Worm (Caenorhabditis elegans) whole organism, late embryonic: ENCODE results near the gene W05B10.3.

ENCODE experiments used
- C38D4.7 ChIP-seq: fragments of 200-800 bp; sonication (Bioruptor generic); optimal IDR thresholded peaks from 2 replicates; lab custom pipeline; 2018; ENCODE audit warnings: mild to moderate bottlenecking, missing genetic modification characterization, moderate library complexity, missing compliant biosample characterization
- F13H6.1 ChIP-seq: sonication (generic microtip); optimal IDR thresholded peaks from 2 replicates; lab custom pipeline; 2016; ENCODE audit warnings: missing genetic modification characterization, missing compliant biosample characterization
- Y22D7AL.16 ChIP-seq: sonication (generic microtip); optimal IDR thresholded peaks from 2 replicates; lab custom pipeline; 2016; ENCODE audit warnings: missing genetic modification characterization, missing compliant biosample characterization
- ahr-1 ChIP-seq: sonication (generic microtip); optimal IDR thresholded peaks from 2 replicates; lab custom pipeline; 2016; ENCODE audit warnings: missing genetic modification characterization, missing compliant biosample characterization
- ama-1 ChIP-seq: fragments of 150-350 bp; optimal IDR thresholded peaks from 2 replicates; lab custom pipeline; 2014
- ceh-14 ChIP-seq: sonication (generic microtip); optimal IDR thresholded peaks from 2 replicates; lab custom pipeline; 2016; ENCODE audit warnings: missing genotype, missing genetic modification characterization, missing compliant biosample characterization
- ceh-19 ChIP-seq: fragments of 200-800 bp; sonication (Bioruptor generic); optimal IDR thresholded peaks from 2 replicates; lab custom pipeline; 2018; ENCODE audit warnings: mild to moderate bottlenecking, missing genetic modification characterization, missing compliant biosample characterization
- ceh-2 ChIP-seq: sonication (generic microtip); optimal IDR thresholded peaks from 2 replicates; lab custom pipeline; 2016; ENCODE audit warnings: missing genotype, missing genetic modification characterization, missing compliant biosample characterization
- ceh-30 ChIP-seq: fragments of 150-350 bp; optimal IDR thresholded peaks from 2 replicates; lab custom pipeline; 2014; ENCODE audit warnings: missing biosample characterization, missing genetic modification characterization
- ceh-31 ChIP-seq: sonication (generic microtip); optimal IDR thresholded peaks from 2 replicates; lab custom pipeline; 2016; ENCODE audit warnings: missing genetic modification characterization, missing compliant biosample characterization
- ceh-45 ChIP-seq: fragments of 200-800 bp; sonication (Bioruptor generic); IDR thresholded peaks from 2 replicates; pipeline ENCODE4 v1.3.6; 2022; ENCODE audit warnings: missing genetic modification reagents, missing genetic modification characterization, missing compliant biosample characterization
- ceh-9 ChIP-seq: sonication (generic microtip); optimal IDR thresholded peaks from 2 replicates; lab custom pipeline; 2016; ENCODE audit warnings: mild to moderate bottlenecking, missing genetic modification characterization, inconsistent platforms, missing compliant biosample characterization
- che-1 ChIP-seq: sonication (generic microtip); optimal IDR thresholded peaks from 2 replicates; lab custom pipeline; 2016; ENCODE audit warnings: mild to moderate bottlenecking, missing genetic modification characterization, missing compliant biosample characterization
- dve-1 ChIP-seq: sonication (generic microtip); optimal IDR thresholded peaks from 2 replicates; lab custom pipeline; 2017; ENCODE audit warnings: antibody characterized with exemption, mild to moderate bottlenecking, missing genetic modification characterization, missing compliant biosample characterization
- elt-4 ChIP-seq: sonication (generic microtip); optimal IDR thresholded peaks from 2 replicates; lab custom pipeline; 2016; ENCODE audit warnings: missing genetic modification characterization, missing compliant biosample characterization
- ets-4 ChIP-seq: sonication (generic microtip); optimal IDR thresholded peaks from 2 replicates; lab custom pipeline; 2016; ENCODE audit warnings: missing genetic modification characterization, missing compliant biosample characterization
- eyg-1 ChIP-seq: sonication (generic microtip); optimal IDR thresholded peaks from 2 replicates; lab custom pipeline; 2016; ENCODE audit warnings: missing genotype, missing genetic modification characterization, missing compliant biosample characterization
- fkh-10 ChIP-seq: fragments of 150-350 bp; optimal IDR thresholded peaks from 2 replicates; lab custom pipeline; 2014; ENCODE audit warnings: missing biosample characterization, missing genetic modification reagents, missing genetic modification characterization
- fkh-6 ChIP-seq: sonication (generic microtip); optimal IDR thresholded peaks from 2 replicates; lab custom pipeline; 2016; ENCODE audit warnings: missing genetic modification characterization, missing compliant biosample characterization
- gmeb-2 ChIP-seq: sonication (generic microtip); optimal IDR thresholded peaks from 2 replicates; lab custom pipeline; 2016; ENCODE audit warnings: missing genetic modification characterization, inconsistent platforms, missing compliant biosample characterization
- hlh-13 ChIP-seq: fragments of 200-800 bp; sonication (Bioruptor generic); optimal IDR thresholded peaks from 2 replicates; lab custom pipeline; 2018; ENCODE audit warnings: mild to moderate bottlenecking, missing genetic modification characterization, missing compliant biosample characterization
- hlh-6 ChIP-seq: sonication (generic microtip); optimal IDR thresholded peaks from 2 replicates; lab custom pipeline; 2016; ENCODE audit warnings: missing genotype, missing genetic modification characterization, missing compliant biosample characterization
- hlh-8 ChIP-seq: sonication (generic microtip); optimal IDR thresholded peaks from 2 replicates; lab custom pipeline; 2016; ENCODE audit warnings: missing genotype, missing genetic modification characterization, missing compliant biosample characterization
- lim-6 ChIP-seq: sonication (generic microtip); optimal IDR thresholded peaks from 2 replicates; lab custom pipeline; 2016; ENCODE audit warnings: missing genetic modification characterization, missing compliant biosample characterization
- madf-2 ChIP-seq: sonication (generic microtip); optimal IDR thresholded peaks from 2 replicates; lab custom pipeline; 2017; ENCODE audit warnings: missing genetic modification characterization, missing compliant biosample characterization
- nfya-1 ChIP-seq: sonication (generic microtip); optimal IDR thresholded peaks from 2 replicates; lab custom pipeline; 2017; ENCODE audit warnings: missing genetic modification characterization, mild to moderate bottlenecking, missing compliant biosample characterization, antibody characterized with exemption, moderate library complexity
- nhr-232 ChIP-seq: sonication (generic microtip); optimal IDR thresholded peaks from 2 replicates; lab custom pipeline; 2016; ENCODE audit warnings: missing genetic modification characterization, missing compliant biosample characterization
- pag-3 ChIP-seq: sonication (generic microtip); optimal IDR thresholded peaks from 2 replicates; lab custom pipeline; 2016; ENCODE audit warnings: missing compliant biosample characterization, missing genetic modification characterization, borderline replicate concordance
- pha-4 ChIP-seq: fragments of 150-350 bp; optimal IDR thresholded peaks from 2 replicates; lab custom pipeline; 2018; ENCODE audit warnings: missing biosample characterization, missing genetic modification reagents, missing genetic modification characterization
- ref-2 ChIP-seq: sonication (generic microtip); optimal IDR thresholded peaks from 2 replicates; lab custom pipeline; 2016; ENCODE audit warnings: missing genetic modification characterization, missing compliant biosample characterization
- sdc-2 ChIP-seq: sonication (generic microtip); optimal IDR thresholded peaks from 2 replicates; lab custom pipeline; 2016; ENCODE audit warnings: missing genotype, missing genetic modification characterization, missing compliant biosample characterization
- tbx-2 ChIP-seq: sonication (generic microtip); optimal IDR thresholded peaks from 2 replicates; lab custom pipeline; 2016; ENCODE audit warnings: missing genetic modification characterization, missing compliant biosample characterization
- ttx-3 ChIP-seq: sonication (generic microtip); optimal IDR thresholded peaks from 2 replicates; lab custom pipeline; 2016; ENCODE audit warnings: missing genetic modification reagents, missing genetic modification characterization, missing compliant biosample characterization
- unc-42 ChIP-seq: sonication (generic microtip); optimal IDR thresholded peaks from 2 replicates; lab custom pipeline; 2016; ENCODE audit warnings: missing genotype, missing genetic modification characterization, missing compliant biosample characterization
- unc-55 ChIP-seq: sonication (generic microtip); optimal IDR thresholded peaks from 2 replicates; lab custom pipeline; 2017; ENCODE audit warnings: missing biosample characterization, missing genetic modification reagents, missing genetic modification characterization
- unc-86 ChIP-seq: sonication (generic microtip); optimal IDR thresholded peaks from 2 replicates; lab custom pipeline; 2016; ENCODE audit warnings: missing genetic modification characterization, missing compliant biosample characterization
- ztf-16 ChIP-seq: sonication (generic microtip); optimal IDR thresholded peaks from 2 replicates; lab custom pipeline; 2017; ENCODE audit warnings: missing genetic modification characterization, missing compliant biosample characterization

Gene W05B10.3

ce11 chrV:12659426-12659825 is 2.1 kb downstream of the W05B10.3 start, which contains the start of gene ccch-3 (continued):
- TF ChIP-seq ceh-31 (peak; percentile 14), hlh-6 (no peak), lim-6 (no peak), ceh-9 (tag; lab: Kevin White, UChicago) (no peak), F13H6.1 (tag; lab: Kevin White, UChicago) (no peak), ama-1 (no peak), ceh-30 (tag; lab: Kevin White, UChicago) (no peak), Y22D7AL.16 (tag; lab: Kevin White, UChicago) (no peak), fkh-6 (no peak), ahr-1 (tag; lab: Kevin White, UChicago) (no peak)
- TF ChIP-seq, all 69 proteins: peak for 4

DNA sequence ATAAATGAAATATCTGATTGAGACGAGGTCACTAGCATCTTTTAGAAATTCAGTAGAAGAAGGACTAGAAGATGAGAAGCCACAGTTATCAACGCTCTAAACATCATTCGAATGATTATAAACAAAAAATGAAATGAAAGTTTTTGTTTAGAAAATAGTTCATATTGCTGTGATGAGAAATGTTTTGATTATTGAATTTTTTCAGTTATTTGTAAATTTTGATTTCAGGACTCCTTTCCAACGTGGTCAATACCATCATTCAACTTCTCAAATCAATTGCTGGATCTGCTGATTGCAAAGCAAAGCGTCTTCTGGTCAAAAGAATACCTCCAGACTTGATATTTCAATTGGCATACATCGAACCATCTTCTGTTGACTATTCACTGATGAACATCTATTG is 3.4 kb downstream of the W05B10.3 start, which contains the start of gene W05B10.6:
Gene W05B10.6 (minus strand): TSS at position 101 of the 400 bp plus-strand sequence.
- TF ChIP-seq nhr-232 (tag; lab: Kevin White, UChicago), result no peak
- TF ChIP-seq ceh-14 (tag; lab: Kevin White, UChicago), result no peak
- TF ChIP-seq pha-4, result no peak
- no peak for TF ChIP-seq hlh-8 (tag; lab: Kevin White, UChicago)
- no peak for TF ChIP-seq ttx-3 (tag; lab: Kevin White, UChicago)
- no peak for TF ChIP-seq elt-4 (tag; lab: Kevin White, UChicago)
- TF ChIP-seq lim-6, result no peak
- TF ChIP-seq che-1 (tag; lab: Kevin White, UChicago), result no peak
- TF ChIP-seq ceh-45, result no peak
- no peak for TF ChIP-seq ztf-16
- no peak for TF ChIP-seq hlh-13
- no peak for TF ChIP-seq dve-1 (tag; lab: Kevin White, UChicago)
- no peak for TF ChIP-seq fkh-10
- TF ChIP-seq madf-2 (tag; lab: Kevin White, UChicago), result no peak
- TF ChIP-seq ceh-30 (tag; lab: Kevin White, UChicago), result no peak
- no peak for TF ChIP-seq F13H6.1 (tag; lab: Kevin White, UChicago)
- no peak for TF ChIP-seq C38D4.7
- TF ChIP-seq ets-4 (tag; lab: Kevin White, UChicago), result no peak
- TF ChIP-seq unc-55, result no peak

DNA sequence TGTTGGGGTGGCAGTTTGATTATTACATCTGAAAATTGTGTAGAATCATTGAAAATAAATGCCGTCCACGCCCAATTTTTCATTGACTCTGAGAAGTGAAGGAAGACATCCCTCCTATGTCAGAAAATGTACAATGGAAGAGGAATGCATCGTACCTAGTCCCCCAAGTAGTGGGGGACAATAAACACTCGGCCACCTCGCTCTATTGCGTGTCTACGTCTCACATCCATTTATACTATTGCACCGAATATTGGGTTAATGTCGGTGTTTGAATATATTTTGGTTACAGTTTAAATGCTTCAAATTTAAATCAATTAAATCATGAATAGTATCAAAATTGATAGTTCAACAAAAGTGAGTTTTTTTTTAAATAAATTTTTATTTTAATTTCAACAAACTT is 11.9 kb downstream of the W05B10.3 start, which contains the start of gene lin-25:
Gene lin-25 (plus strand): TSS at position 290 of the 400 bp plus-strand sequence.
- TF ChIP-seq nfya-1 (peak; percentile 6), ets-4 (tag; lab: Kevin White, UChicago) (peak; percentile 41), ceh-2 (peak; percentile 57), tbx-2 (tag; lab: Kevin White, UChicago) (peak; percentile 43), pag-3 (no peak), unc-42 (tag; lab: Kevin White, UChicago) (peak; percentile 50), pha-4 (no peak), ceh-19 (GFP tag; lab: Kevin White, UChicago) (no peak), ceh-31 (peak; percentile 67)

ce11 chrV:12649213-12649612 is 12.3 kb downstream of the W05B10.3 start, which contains the start of gene gpa-9:
TSS of gene gpa-9 (minus strand) at chrV:12649313.
- TF ChIP-seq gmeb-2 (tag; lab: Kevin White, UChicago), result no peak
- TF ChIP-seq, all 69 proteins: peak for 0

ce11 chrV:12644500-12644899 is 17.0 kb downstream of the W05B10.3 start, which contains the start of gene F56H9.8:
TSS of gene F56H9.8 (plus strand) at chrV:12644800.
- TF ChIP-seq ceh-45 (no peak), ztf-16 (no peak), fkh-10 (no peak), ceh-9 (tag; lab: Kevin White, UChicago) (no peak), ref-2 (tag; lab: Kevin White, UChicago) (no peak), unc-86 (no peak), F13H6.1 (tag; lab: Kevin White, UChicago) (no peak), lim-6 (no peak), sdc-2 (tag; lab: Kevin White, UChicago) (no peak), eyg-1 (tag; lab: Kevin White, UChicago) (no peak), Y22D7AL.16 (tag; lab: Kevin White, UChicago) (no peak), C38D4.7 (no peak), unc-55 (no peak)
